Worm (Caenorhabditis elegans): Measurements from ENCODE around the gene F58F9.8.

ce11 chrIV:6213403-6213802 is 24.6 kb upstream of the F58F9.8 start, which contains the start of gene C49A9.5:
- TF ChIP-seq rnt-1 (tag; optimal IDR thresholded peaks at IDR 0.05), result no peak
- no peak for TF ChIP-seq fkh-10 (GFP tag; optimal IDR thresholded peaks at IDR 0.05)
- TF ChIP-seq nhr-11 (tag; optimal IDR thresholded peaks at IDR 0.05), result no peak
- TF ChIP-seq pha-2 (tag; optimal IDR thresholded peaks at IDR 0.05), result no peak
- TF ChIP-seq pqm-1 (tag; optimal IDR thresholded peaks at IDR 0.05), result no peak
- TF ChIP-seq C08G9.2 (tag; optimal IDR thresholded peaks at IDR 0.05), result no peak
- no peak for TF ChIP-seq tbx-2 (tag; optimal IDR thresholded peaks at IDR 0.05)
- TF ChIP-seq elt-2 (tag; optimal IDR thresholded peaks at IDR 0.05), result no peak
- no peak for TF ChIP-seq ama-1 (optimal IDR thresholded peaks at IDR 0.05)
- TF ChIP-seq unc-86 (tag; optimal IDR thresholded peaks at IDR 0.05), result no peak
- TF ChIP-seq eyg-1 (tag; optimal IDR thresholded peaks at IDR 0.05), result no peak

Measured in whole organism, late embryonic.